Worm (Caenorhabditis elegans): ENCODE results near the gene F53A2.3.

Gene F53A2.3

DNA sequence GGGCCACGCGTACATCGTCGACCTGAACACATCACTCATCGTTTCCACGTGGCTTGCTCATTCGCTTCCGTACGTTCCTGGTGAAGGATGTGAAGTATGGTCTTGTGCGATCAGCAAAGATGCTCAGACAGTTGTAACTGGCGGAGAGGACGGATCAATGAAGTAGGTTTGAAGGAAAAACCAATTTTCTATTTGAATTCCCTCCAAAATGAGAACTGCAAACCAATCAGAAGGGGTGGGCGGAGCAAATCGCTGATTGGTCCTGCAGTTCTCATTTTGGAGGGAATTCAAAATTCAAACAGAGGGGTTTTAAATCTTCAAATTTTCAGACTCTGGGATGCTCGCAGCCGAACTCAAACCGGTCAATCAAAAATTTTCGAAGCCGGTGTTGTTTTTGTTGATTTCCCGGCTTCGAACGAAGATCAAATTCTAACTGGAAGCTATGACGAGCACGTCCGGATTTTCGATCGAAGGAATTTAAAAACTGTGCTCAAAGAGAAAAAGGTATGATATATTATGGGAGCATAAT lies 22.1 kb downstream of the F53A2.3 start:
- no peak for TF ChIP-seq ref-1 (GFP tag; conservative IDR thresholded peaks at IDR 0.05)
- TF ChIP-seq T22C8.4 (GFP tag; IDR thresholded peaks at IDR 0.05) = no peak
- TF ChIP-seq flt-1 (GFP tag; IDR thresholded peaks at IDR 0.05) = no peak
- TF ChIP-seq ztf-29 (GFP tag; IDR thresholded peaks at IDR 0.05) = no peak
- TF ChIP-seq ztf-23 (GFP tag; IDR thresholded peaks at IDR 0.05) = no peak
- TF ChIP-seq med-1 (GFP tag; optimal IDR thresholded peaks at IDR 0.05; ENCODE audit: insufficient read depth) = no peak
- no peak for TF ChIP-seq cog-1 (tag; optimal IDR thresholded peaks at IDR 0.05)
- no peak for TF ChIP-seq tab-1 (GFP tag; IDR thresholded peaks at IDR 0.05)
- TF ChIP-seq klf-2 (GFP tag; conservative IDR thresholded peaks at IDR 0.05) = no peak

DNA sequence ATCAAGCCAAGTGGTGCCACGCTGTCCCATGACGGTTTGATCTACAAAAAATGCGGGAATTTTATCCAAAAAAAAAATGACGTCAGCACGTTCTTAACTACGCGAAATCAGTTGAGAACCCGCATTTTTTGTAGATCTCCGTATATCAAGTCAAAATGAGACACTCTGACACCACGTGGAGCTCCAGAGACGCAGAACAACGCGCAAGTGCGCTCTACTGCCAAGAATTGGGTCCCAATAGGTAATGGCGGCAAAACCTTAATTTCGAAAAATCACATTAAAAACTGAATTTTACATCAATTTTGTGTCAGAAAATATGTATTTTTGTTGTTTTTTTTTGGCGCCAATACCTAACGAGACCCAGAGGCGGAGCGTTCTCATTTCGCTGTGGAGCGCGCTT lies 22.6 kb downstream of the F53A2.3 start:
- no peak for TF ChIP-seq ref-1 (GFP tag; conservative IDR thresholded peaks at IDR 0.05)
- no peak for TF ChIP-seq flt-1 (GFP tag; IDR thresholded peaks at IDR 0.05)
- TF ChIP-seq cog-1 (tag; optimal IDR thresholded peaks at IDR 0.05) = no peak
- TF ChIP-seq ztf-29 (GFP tag; IDR thresholded peaks at IDR 0.05) = no peak
- no peak for TF ChIP-seq ztf-23 (GFP tag; IDR thresholded peaks at IDR 0.05)
- no peak for TF ChIP-seq T22C8.4 (GFP tag; IDR thresholded peaks at IDR 0.05)
- no peak for TF ChIP-seq med-1 (GFP tag; optimal IDR thresholded peaks at IDR 0.05; ENCODE audit: insufficient read depth)
- no peak for TF ChIP-seq klf-2 (GFP tag; conservative IDR thresholded peaks at IDR 0.05)
- TF ChIP-seq tab-1 (GFP tag; IDR thresholded peaks at IDR 0.05) = no peak

DNA sequence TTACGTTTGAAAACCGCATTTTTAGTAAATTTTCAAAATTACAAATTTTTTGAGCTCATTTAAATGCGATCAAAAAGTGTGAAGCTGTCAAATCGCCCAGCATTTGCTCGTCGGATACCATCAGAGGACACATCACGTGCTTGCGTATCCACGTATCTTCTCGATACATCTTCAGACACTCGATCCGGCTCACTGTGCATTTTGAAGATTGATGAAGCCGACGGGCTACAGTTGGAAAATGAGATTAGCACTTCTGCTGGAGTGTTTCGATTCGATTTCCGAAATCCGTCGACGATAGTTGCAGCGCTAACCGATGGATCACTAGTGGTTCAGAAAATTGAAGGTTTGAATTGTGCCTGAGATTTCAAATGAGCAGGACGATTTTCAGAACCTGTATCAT lies 24.5 kb downstream of the F53A2.3 start, which contains the start of gene dph-7:
Gene dph-7 (plus strand): TSS at position 53 of the 400 bp plus-strand sequence.
- TF ChIP-seq ztf-29 (GFP tag; IDR thresholded peaks at IDR 0.05) (no peak), klf-2 (GFP tag; conservative IDR thresholded peaks at IDR 0.05) (no peak), med-1 (GFP tag; optimal IDR thresholded peaks at IDR 0.05; ENCODE audit: insufficient read depth) (no peak), cog-1 (tag; optimal IDR thresholded peaks at IDR 0.05) (no peak), ztf-23 (GFP tag; IDR thresholded peaks at IDR 0.05) (no peak), ref-1 (GFP tag; conservative IDR thresholded peaks at IDR 0.05) (no peak), tab-1 (GFP tag; IDR thresholded peaks at IDR 0.05) (no peak), flt-1 (GFP tag; IDR thresholded peaks at IDR 0.05) (no peak), T22C8.4 (GFP tag; IDR thresholded peaks at IDR 0.05) (no peak)

DNA sequence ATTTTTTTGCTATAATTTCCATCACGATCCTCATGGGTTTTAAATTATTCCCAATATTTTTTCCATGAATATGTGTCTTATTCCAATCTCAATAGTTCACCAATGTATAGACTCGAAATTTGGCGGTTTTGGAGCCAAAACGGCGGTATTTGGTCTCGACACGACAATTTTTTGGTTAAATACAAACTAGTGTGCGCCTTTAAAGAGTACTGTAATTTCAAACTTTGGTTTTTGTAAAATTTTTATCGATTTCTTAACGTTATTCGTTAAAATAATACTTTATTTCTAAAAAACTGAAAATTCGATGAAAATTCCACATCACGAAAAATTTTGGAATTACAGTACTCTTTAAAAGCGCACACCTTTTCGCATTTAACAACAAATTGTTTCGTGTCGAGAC lies 24.9 kb downstream of the F53A2.3 start:
- TF ChIP-seq klf-2 (GFP tag; conservative IDR thresholded peaks at IDR 0.05) = no peak
- no peak for TF ChIP-seq ztf-23 (GFP tag; IDR thresholded peaks at IDR 0.05)
- no peak for TF ChIP-seq med-1 (GFP tag; optimal IDR thresholded peaks at IDR 0.05; ENCODE audit: insufficient read depth)
- no peak for TF ChIP-seq cog-1 (tag; optimal IDR thresholded peaks at IDR 0.05)
- TF ChIP-seq tab-1 (GFP tag; IDR thresholded peaks at IDR 0.05) = no peak
- TF ChIP-seq ref-1 (GFP tag; conservative IDR thresholded peaks at IDR 0.05) = no peak
- no peak for TF ChIP-seq T22C8.4 (GFP tag; IDR thresholded peaks at IDR 0.05)
- TF ChIP-seq flt-1 (GFP tag; IDR thresholded peaks at IDR 0.05) = no peak
- TF ChIP-seq ztf-29 (GFP tag; IDR thresholded peaks at IDR 0.05) = no peak

DNA sequence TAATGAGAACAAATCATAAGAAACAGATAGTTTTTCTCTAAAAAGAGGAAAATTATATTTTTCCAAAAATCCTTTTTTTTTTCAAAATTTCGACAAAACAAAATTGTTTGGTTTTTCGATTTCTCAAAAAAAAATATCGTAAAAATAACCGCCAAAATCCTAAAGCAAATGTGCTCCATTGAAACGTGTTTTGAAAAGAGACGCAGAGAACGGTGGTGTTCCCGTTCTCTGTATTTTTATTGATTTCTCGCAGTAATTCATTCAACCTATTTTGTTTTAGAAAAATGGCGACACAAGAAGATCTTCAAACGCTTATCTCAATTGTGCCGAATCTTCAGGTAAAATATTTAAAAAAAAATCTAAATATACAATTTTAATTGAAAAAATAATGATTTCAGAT lies 25.8 kb downstream of the F53A2.3 start, which contains the start of gene Y43F4B.10:
Gene Y43F4B.10 (plus strand): TSS at position 281 of the 400 bp plus-strand sequence.
- no peak for TF ChIP-seq med-1 (GFP tag; optimal IDR thresholded peaks at IDR 0.05; ENCODE audit: insufficient read depth)
- TF ChIP-seq cog-1 (tag; optimal IDR thresholded peaks at IDR 0.05) = no peak
- 0 out of 2 replicates have a peak, but pooled peaks have one; percentile 38 for TF ChIP-seq T22C8.4 (GFP tag; IDR thresholded peaks at IDR 0.05)
- TF ChIP-seq flt-1 (GFP tag; IDR thresholded peaks at IDR 0.05) = no peak

DNA sequence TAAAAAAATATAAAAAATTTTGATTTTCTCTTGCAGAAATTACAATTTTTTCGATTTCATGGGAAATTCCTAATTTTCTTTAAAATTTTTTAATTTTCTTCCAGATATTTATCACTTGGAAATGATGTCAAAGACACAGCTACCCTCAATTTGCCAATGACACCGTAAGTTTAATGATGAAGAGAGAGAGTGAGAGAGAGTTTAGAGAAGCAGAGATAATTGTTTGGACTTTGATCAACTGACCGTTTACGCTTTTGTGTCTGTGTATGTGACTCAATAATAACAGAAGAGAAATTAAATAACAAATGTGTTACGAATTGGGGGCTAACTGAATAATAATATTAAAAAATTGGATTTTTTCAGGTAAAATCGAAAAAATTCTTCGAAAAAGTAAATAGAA lies 29.0 kb downstream of the F53A2.3 start:
- TF ChIP-seq tab-1 (GFP tag; IDR thresholded peaks at IDR 0.05) (no peak), flt-1 (GFP tag; IDR thresholded peaks at IDR 0.05) (no peak), ztf-23 (GFP tag; IDR thresholded peaks at IDR 0.05) (no peak), klf-2 (GFP tag; conservative IDR thresholded peaks at IDR 0.05) (no peak), ztf-29 (GFP tag; IDR thresholded peaks at IDR 0.05) (no peak), cog-1 (tag; optimal IDR thresholded peaks at IDR 0.05) (no peak), T22C8.4 (GFP tag; IDR thresholded peaks at IDR 0.05) (no peak), ref-1 (GFP tag; conservative IDR thresholded peaks at IDR 0.05) (no peak), med-1 (GFP tag; optimal IDR thresholded peaks at IDR 0.05; ENCODE audit: insufficient read depth) (no peak)

DNA sequence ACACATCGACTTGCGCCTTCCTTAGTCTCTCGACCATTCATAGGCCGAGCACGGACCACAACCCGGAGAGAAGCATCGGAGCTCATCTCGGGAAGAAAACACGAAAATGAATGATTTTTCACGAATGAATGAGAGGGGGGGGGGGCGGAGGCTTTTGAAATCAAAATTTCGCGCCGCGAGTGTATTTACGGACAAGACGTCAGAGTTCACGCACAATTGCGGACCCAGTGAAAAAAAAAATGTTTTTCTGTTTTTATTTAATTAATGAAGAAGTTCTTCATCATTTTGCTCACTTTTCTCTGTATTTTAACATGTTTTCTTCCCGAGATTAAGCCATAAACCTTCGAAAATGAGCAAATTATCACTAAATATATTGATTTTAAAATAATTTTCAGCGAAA lies 32.5 kb downstream of the F53A2.3 start, which contains the start of the genes klp-19 and slc-36.1:
Gene klp-19 (minus strand): TSS at position 153 of the 400 bp plus-strand sequence.
Gene slc-36.1 (plus strand): TSS at position 396 of the 400 bp plus-strand sequence.
- TF ChIP-seq tab-1 (GFP tag; IDR thresholded peaks at IDR 0.05) = no peak
- TF ChIP-seq ref-1 (GFP tag; conservative IDR thresholded peaks at IDR 0.05) = no peak
- TF ChIP-seq ztf-29 (GFP tag; IDR thresholded peaks at IDR 0.05) = no peak
- no peak for TF ChIP-seq ztf-23 (GFP tag; IDR thresholded peaks at IDR 0.05)
- TF ChIP-seq med-1 (GFP tag; optimal IDR thresholded peaks at IDR 0.05; ENCODE audit: insufficient read depth) = no peak
- no peak for TF ChIP-seq klf-2 (GFP tag; conservative IDR thresholded peaks at IDR 0.05)
- no peak for TF ChIP-seq cog-1 (tag; optimal IDR thresholded peaks at IDR 0.05)

DNA sequence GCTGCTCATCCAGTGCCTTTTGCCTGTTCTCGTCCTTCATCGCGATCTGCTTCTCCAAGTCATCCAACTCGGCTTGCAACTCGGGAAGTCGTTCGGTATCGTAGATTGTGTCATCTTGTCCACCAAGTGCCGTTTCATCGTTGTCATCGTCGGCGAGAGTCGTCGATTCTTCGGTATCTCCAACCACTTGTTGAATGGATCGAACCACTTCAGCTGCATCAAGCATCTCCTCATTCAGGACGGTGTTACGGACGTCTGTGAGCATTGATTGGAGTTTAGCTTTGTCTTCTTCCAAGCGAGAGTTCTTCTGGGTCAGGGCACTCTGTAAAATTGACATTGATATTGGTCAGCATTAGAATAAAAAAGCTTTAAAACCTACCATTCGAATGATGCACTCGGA lies 34.0 kb downstream of the F53A2.3 start:
- no peak for TF ChIP-seq tab-1 (GFP tag; IDR thresholded peaks at IDR 0.05)

DNA sequence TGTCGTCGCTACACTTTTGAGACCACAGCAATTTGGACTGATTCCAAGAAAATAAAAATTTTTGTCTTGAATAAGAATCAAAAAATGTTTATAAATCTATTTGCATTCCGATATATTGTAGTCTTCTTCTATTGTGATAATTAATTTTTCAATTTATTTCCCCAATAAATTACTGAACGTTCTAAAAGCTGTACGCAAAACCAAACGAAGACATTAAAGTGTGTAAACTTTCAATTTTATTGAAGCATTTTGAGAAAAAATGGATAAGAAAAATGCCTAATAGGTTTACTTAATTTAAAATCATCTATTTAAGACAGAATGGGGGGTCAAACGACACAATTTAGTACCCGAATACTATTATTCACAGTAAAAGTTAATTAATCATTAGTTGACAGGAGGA lies 37.0 kb downstream of the F53A2.3 start:
- TF ChIP-seq ztf-23 (GFP tag; IDR thresholded peaks at IDR 0.05) (no peak), T22C8.4 (GFP tag; IDR thresholded peaks at IDR 0.05) (no peak), med-1 (GFP tag; optimal IDR thresholded peaks at IDR 0.05; ENCODE audit: insufficient read depth) (no peak), klf-2 (GFP tag; conservative IDR thresholded peaks at IDR 0.05) (no peak), tab-1 (GFP tag; IDR thresholded peaks at IDR 0.05) (no peak), cog-1 (tag; optimal IDR thresholded peaks at IDR 0.05) (no peak), ztf-29 (GFP tag; IDR thresholded peaks at IDR 0.05) (no peak), flt-1 (GFP tag; IDR thresholded peaks at IDR 0.05) (no peak), ref-1 (GFP tag; conservative IDR thresholded peaks at IDR 0.05) (no peak)

DNA sequence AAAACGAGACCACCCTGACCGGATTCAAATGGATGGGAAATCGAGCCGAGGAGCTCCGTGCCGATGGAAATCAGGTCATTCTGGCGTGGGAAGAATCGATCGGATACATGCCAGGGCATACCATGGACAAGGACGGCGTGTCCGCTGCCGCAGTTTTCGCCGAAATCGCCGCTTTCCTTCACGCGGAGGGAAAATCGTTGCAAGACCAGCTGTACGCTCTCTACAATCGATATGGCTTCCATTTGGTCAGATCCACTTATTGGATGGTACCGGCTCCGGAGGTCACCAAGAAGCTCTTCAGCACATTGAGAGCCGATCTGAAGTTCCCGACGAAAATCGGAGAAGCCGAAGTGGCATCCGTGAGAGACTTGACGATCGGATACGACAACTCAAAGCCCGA lies 37.6 kb downstream of the F53A2.3 start:
- TF ChIP-seq med-1 (GFP tag; optimal IDR thresholded peaks at IDR 0.05; ENCODE audit: insufficient read depth) = no peak
- TF ChIP-seq klf-2 (GFP tag; conservative IDR thresholded peaks at IDR 0.05) = no peak
- no peak for TF ChIP-seq tab-1 (GFP tag; IDR thresholded peaks at IDR 0.05)
- TF ChIP-seq flt-1 (GFP tag; IDR thresholded peaks at IDR 0.05) = 0 out of 2 replicates have a peak, but pooled peaks have one; percentile 12
- no peak for TF ChIP-seq ztf-23 (GFP tag; IDR thresholded peaks at IDR 0.05)
